Fruit fly (Drosophila melanogaster) whole organism, embryonic: ENCODE data around the gene PIG-U.

Experiments used
- Asciz ChIP-seq: fragments of 200-800 bp; sonication (Bioruptor generic); optimal IDR thresholded peaks from 2 replicates; lab custom pipeline; 2017; ENCODE audit warnings: missing biosample characterization, mild to moderate bottlenecking, missing genetic modification characterization, missing genetic modification reagents
- Bgb ChIP-seq: fragments of 200-800 bp; sonication (Bioruptor generic); IDR thresholded peaks from 2 replicates; pipeline ENCODE4 v1.3.6; 2022; ENCODE audit warnings: missing biosample characterization, missing genetic modification characterization; ENCODE audit not compliant: partially characterized antibody
- CG1024 ChIP-seq: fragments of 200-800 bp; sonication (Bioruptor generic); IDR thresholded peaks from 2 replicates; pipeline ENCODE4 v1.3.6; 2022; ENCODE audit warnings: missing biosample characterization, missing genetic modification characterization
- CG10267 ChIP-seq: fragments of 200-800 bp; sonication (Bioruptor generic); optimal IDR thresholded peaks from 2 replicates; lab custom pipeline; 2018; ENCODE audit warnings: missing biosample characterization, mild to moderate bottlenecking, missing genetic modification characterization, moderate library complexity
- CG11247 ChIP-seq: fragments of 200-800 bp; sonication (Bioruptor generic); IDR thresholded peaks from 2 replicates; pipeline ENCODE4 v1.3.6; 2022; ENCODE audit warnings: missing biosample characterization, missing genetic modification characterization
- CG1233 ChIP-seq: fragments of 200-800 bp; sonication (Bioruptor generic); optimal IDR thresholded peaks from 4 replicates; lab custom pipeline; 2018; ENCODE audit warnings: missing biosample characterization, mild to moderate bottlenecking, missing genetic modification characterization
- CG13624 ChIP-seq: fragments of 200-800 bp; sonication (Bioruptor generic); optimal IDR thresholded peaks from 2 replicates; lab custom pipeline; 2016; ENCODE audit warnings: missing biosample characterization, missing genetic modification characterization
- CG14014 ChIP-seq: fragments of 200-800 bp; sonication (Bioruptor generic); IDR thresholded peaks from 2 replicates; pipeline ENCODE4 v1.3.6; 2022; ENCODE audit warnings: missing biosample characterization, missing genetic modification characterization
- CG1792 ChIP-seq: fragments of 200-800 bp; sonication (Bioruptor generic); optimal IDR thresholded peaks from 2 replicates; lab custom pipeline; 2016; ENCODE audit warnings: missing biosample characterization, missing genetic modification characterization
- CG2199 ChIP-seq: fragments of 200-800 bp; sonication (Bioruptor generic); IDR thresholded peaks from 3 replicates; pipeline ENCODE4 v1.3.6; 2022; ENCODE audit warnings: missing biosample characterization, missing genetic modification characterization
- CG2875 ChIP-seq: fragments of 200-800 bp; sonication (Bioruptor generic); optimal IDR thresholded peaks from 2 replicates; lab custom pipeline; 2017; ENCODE audit warnings: missing biosample characterization, mild to moderate bottlenecking, missing genetic modification characterization, missing genetic modification reagents
- CG3065 ChIP-seq: fragments of 200-800 bp; sonication (Bioruptor generic); optimal IDR thresholded peaks from 2 replicates; lab custom pipeline; 2016; ENCODE audit warnings: missing biosample characterization, missing genetic modification characterization
- CG3163 ChIP-seq: fragments of 200-800 bp; sonication (Bioruptor generic); optimal IDR thresholded peaks from 3 replicates; lab custom pipeline; 2016; ENCODE audit warnings: missing biosample characterization, missing genetic modification characterization
- CG33213 ChIP-seq: fragments of 200-800 bp; sonication (Bioruptor generic); optimal IDR thresholded peaks from 3 replicates; lab custom pipeline; 2016; ENCODE audit warnings: missing biosample characterization, missing genetic modification characterization
- CG34376 ChIP-seq: fragments of 200-800 bp; sonication (Bioruptor generic); optimal IDR thresholded peaks from 2 replicates; lab custom pipeline; 2018; ENCODE audit warnings: missing biosample characterization, mild to moderate bottlenecking, missing genetic modification characterization
- CG42726 ChIP-seq: fragments of 200-800 bp; sonication (Bioruptor generic); IDR thresholded peaks from 2 replicates; pipeline ENCODE4 v1.3.6; 2022; ENCODE audit warnings: missing biosample characterization, missing genetic modification characterization; ENCODE audit not compliant: partially characterized antibody
- CG4707 ChIP-seq: fragments of 200-800 bp; sonication (Bioruptor generic); optimal IDR thresholded peaks from 2 replicates; lab custom pipeline; 2018; ENCODE audit warnings: missing biosample characterization, mild to moderate bottlenecking, missing genetic modification characterization, moderate library complexity
- CG7839 ChIP-seq: fragments of 200-800 bp; sonication (Bioruptor generic); optimal IDR thresholded peaks from 3 replicates; lab custom pipeline; 2018; ENCODE audit warnings: missing biosample characterization, mild to moderate bottlenecking, missing genetic modification characterization, moderate library complexity
- CG7987 ChIP-seq: fragments of 200-800 bp; sonication (Bioruptor generic); optimal IDR thresholded peaks from 2 replicates; lab custom pipeline; 2018; ENCODE audit warnings: missing biosample characterization, mild to moderate bottlenecking, missing genetic modification characterization, moderate library complexity
- CG8944 ChIP-seq: fragments of 200-800 bp; sonication (Bioruptor generic); optimal IDR thresholded peaks from 3 replicates; lab custom pipeline; 2016; ENCODE audit warnings: missing biosample characterization, missing genetic modification characterization
- E2f2 ChIP-seq: fragments of 200-800 bp; sonication (Bioruptor generic); IDR thresholded peaks from 2 replicates; pipeline ENCODE4 v1.3.6; 2022; ENCODE audit warnings: missing biosample characterization, missing genetic modification characterization
- ERR ChIP-seq: fragments of 200-800 bp; sonication (Bioruptor generic); optimal IDR thresholded peaks from 2 replicates; lab custom pipeline; 2016; ENCODE audit warnings: missing biosample characterization, missing genetic modification characterization
- Ets97D ChIP-seq: fragments of 200-800 bp; sonication (Bioruptor generic); optimal IDR thresholded peaks from 3 replicates; lab custom pipeline; 2016; ENCODE audit warnings: missing biosample characterization, missing genetic modification characterization
- Fer1 ChIP-seq: fragments of 200-800 bp; sonication (Bioruptor generic); optimal IDR thresholded peaks from 2 replicates; lab custom pipeline; 2017; ENCODE audit warnings: missing biosample characterization, mild to moderate bottlenecking, missing genetic modification characterization
- Fer3 ChIP-seq: fragments of 200-800 bp; sonication (Bioruptor generic); optimal IDR thresholded peaks from 2 replicates; lab custom pipeline; 2018; ENCODE audit warnings: missing biosample characterization, mild to moderate bottlenecking, missing genetic modification characterization, moderate library complexity
- Hey ChIP-seq: fragments of 200-800 bp; sonication (Bioruptor generic); optimal IDR thresholded peaks from 3 replicates; lab custom pipeline; 2018; ENCODE audit warnings: missing biosample characterization, mild to moderate bottlenecking, missing genetic modification characterization
- HmgZ ChIP-seq: fragments of 200-800 bp; sonication (Bioruptor generic); optimal IDR thresholded peaks from 2 replicates; lab custom pipeline; 2018; ENCODE audit warnings: missing biosample characterization, mild to moderate bottlenecking, missing genetic modification characterization
- Hr39 ChIP-seq: fragments of >200 bp; optimal IDR thresholded peaks from 2 replicates; lab custom pipeline; 2017
- MBD-R2 ChIP-seq: fragments of 200-800 bp; sonication (Bioruptor generic); IDR thresholded peaks from 2 replicates; pipeline ENCODE4 v1.3.6; 2022; ENCODE audit warnings: missing biosample characterization, missing genetic modification characterization
- MESR4 ChIP-seq: fragments of 200-800 bp; sonication (Bioruptor generic); optimal IDR thresholded peaks from 2 replicates; lab custom pipeline; 2018; ENCODE audit warnings: missing biosample characterization, mild to moderate bottlenecking, missing genetic modification characterization, moderate library complexity
- Myb ChIP-seq: fragments of 200-800 bp; sonication (Bioruptor generic); optimal IDR thresholded peaks from 2 replicates; lab custom pipeline; 2016; ENCODE audit warnings: missing biosample characterization, missing genetic modification characterization
- NfI ChIP-seq: fragments of 200-800 bp; sonication (Bioruptor generic); optimal IDR thresholded peaks from 3 replicates; lab custom pipeline; 2018; ENCODE audit warnings: missing biosample characterization, mild to moderate bottlenecking, missing genetic modification characterization, moderate library complexity
- PHDP ChIP-seq: fragments of 200-800 bp; sonication (Bioruptor generic); optimal IDR thresholded peaks from 3 replicates; lab custom pipeline; 2018; ENCODE audit warnings: missing biosample characterization, mild to moderate bottlenecking, missing genetic modification characterization, moderate library complexity
- Stat92E ChIP-seq, 3 experiments: fragments of >200 bp in 2 of 3; fragments of 200-800 bp in 1 of 3; sonication (Bioruptor generic) in 1 of 3; optimal IDR thresholded peaks; 2 replicates each; lab custom pipeline; 2017 to 2019; ENCODE audit warnings: missing biosample characterization in 3 of 3, missing genetic modification characterization in 3 of 3, mild to moderate bottlenecking in 1 of 3, moderate library complexity in 1 of 3
- az2 ChIP-seq: fragments of 200-800 bp; sonication (Bioruptor generic); optimal IDR thresholded peaks from 3 replicates; lab custom pipeline; 2016; ENCODE audit warnings: missing biosample characterization, missing genetic modification characterization
- bab2 ChIP-seq: fragments of 200-800 bp; sonication (Bioruptor generic); optimal IDR thresholded peaks from 2 replicates; lab custom pipeline; 2016; ENCODE audit warnings: missing biosample characterization, missing genetic modification characterization
- bcd ChIP-seq: fragments of 200-800 bp; sonication (Bioruptor generic); optimal IDR thresholded peaks from 2 replicates; lab custom pipeline; 2017; ENCODE audit warnings: missing biosample characterization, mild to moderate bottlenecking, missing genetic modification characterization
- crc ChIP-seq: fragments of 200-800 bp; sonication (Bioruptor generic); optimal IDR thresholded peaks from 2 replicates; lab custom pipeline; 2016; ENCODE audit warnings: missing biosample characterization, missing genetic modification characterization
- dati ChIP-seq: fragments of 200-800 bp; sonication (Bioruptor generic); IDR thresholded peaks from 2 replicates; pipeline ENCODE4 v1.3.6; 2022; ENCODE audit warnings: missing biosample characterization, missing genetic modification characterization
- dmrt11E ChIP-seq: fragments of 200-800 bp; sonication (Bioruptor generic); optimal IDR thresholded peaks from 3 replicates; lab custom pipeline; 2018; ENCODE audit warnings: missing biosample characterization, mild to moderate bottlenecking, missing genetic modification characterization, moderate library complexity
- ems ChIP-seq: fragments of 200-800 bp; sonication (Bioruptor generic); optimal IDR thresholded peaks from 3 replicates; lab custom pipeline; 2016; ENCODE audit warnings: missing biosample characterization, missing genetic modification characterization
- gce ChIP-seq: fragments of 200-800 bp; sonication (Bioruptor generic); IDR thresholded peaks from 3 replicates; pipeline ENCODE4 v1.3.6; 2022; ENCODE audit warnings: missing biosample characterization, missing genetic modification characterization
- gt ChIP-seq: fragments of 200-800 bp; sonication (Bioruptor generic); IDR thresholded peaks from 2 replicates; pipeline ENCODE4 v1.3.6; 2022; ENCODE audit warnings: missing biosample characterization, missing genetic modification characterization
- lilli ChIP-seq: fragments of 200-800 bp; sonication (Bioruptor generic); optimal IDR thresholded peaks from 3 replicates; lab custom pipeline; 2016; ENCODE audit warnings: missing biosample characterization, missing genetic modification characterization
- nmo ChIP-seq: fragments of 200-800 bp; sonication (Bioruptor generic); optimal IDR thresholded peaks from 2 replicates; lab custom pipeline; 2018; ENCODE audit warnings: missing biosample characterization, mild to moderate bottlenecking, missing genetic modification characterization, moderate library complexity
- pros ChIP-seq: fragments of 200-800 bp; sonication (Bioruptor generic); optimal IDR thresholded peaks from 3 replicates; lab custom pipeline; 2019; ENCODE audit warnings: missing biosample characterization, mild to moderate bottlenecking, missing genetic modification characterization, moderate library complexity
- repo ChIP-seq: fragments of 200-800 bp; sonication (Bioruptor generic); optimal IDR thresholded peaks from 2 replicates; lab custom pipeline; 2016; ENCODE audit warnings: missing biosample characterization, missing genetic modification characterization
- sob ChIP-seq: fragments of 200-800 bp; sonication (Bioruptor generic); IDR thresholded peaks from 2 replicates; pipeline ENCODE4 v1.3.6; 2022; ENCODE audit warnings: missing biosample characterization, missing genetic modification characterization
- sr ChIP-seq: fragments of 200-800 bp; sonication (Bioruptor generic); IDR thresholded peaks from 3 replicates; pipeline ENCODE4 v1.3.6; 2022; ENCODE audit warnings: missing biosample characterization, missing genetic modification characterization
- vnd ChIP-seq: fragments of 200-800 bp; sonication (Bioruptor generic); IDR thresholded peaks from 3 replicates; pipeline ENCODE4 v1.3.6; 2022; ENCODE audit warnings: missing biosample characterization, missing genetic modification characterization; ENCODE audit not compliant: partially characterized antibody
- zfh2 ChIP-seq: fragments of 200-800 bp; sonication (Bioruptor generic); optimal IDR thresholded peaks from 2 replicates; lab custom pipeline; 2016; ENCODE audit warnings: missing biosample characterization, missing genetic modification characterization

PIG-U gene

dm6 chr2L:8488735-8489134, 26.2 kb upstream of the PIG-U start, which contains the start of gene CG13088 (continued):
- no peak for TF ChIP-seq Hr39 (lab: Kevin White, UChicago)
- no peak for TF ChIP-seq Fer1 (GFP tag; lab: Kevin White, UChicago)
- TF ChIP-seq Stat92E (GFP tag; optimal IDR thresholded peaks at IDR 0.05; lab: Kevin White, UChicago), result peak in 1 of 3 experiments; percentile 22
- peak; percentile 85 for TF ChIP-seq Ets97D (GFP tag; lab: Kevin White, UChicago)
- no peak for TF ChIP-seq CG34376 (GFP tag; lab: Kevin White, UChicago)
- TF ChIP-seq CG11247 (GFP tag; lab: Robert Waterston, UW), result no peak
- TF ChIP-seq CG1233 (GFP tag; lab: Kevin White, UChicago), result peak; percentile 9
- no peak for TF ChIP-seq PHDP
- TF ChIP-seq crc, result no peak
- TF ChIP-seq MBD-R2, result peak; percentile 94
- TF ChIP-seq NfI, result peak; percentile 55
- no peak for TF ChIP-seq CG2199 (GFP tag; lab: Robert Waterston, UW)
- no peak for TF ChIP-seq CG7839 (tag; lab: Kevin White, UChicago)
- no peak for TF ChIP-seq CG1024 (GFP tag; lab: Robert Waterston, UW)
- peak; percentile 27 for TF ChIP-seq CG3163 (GFP tag; lab: Kevin White, UChicago)
- no peak for TF ChIP-seq Fer3 (tag; lab: Kevin White, UChicago)
- TF ChIP-seq az2 (GFP tag; lab: Kevin White, UChicago), result peak; percentile 16
- TF ChIP-seq bcd, result peak; percentile 18
- TF ChIP-seq CG14014 (GFP tag; lab: Robert Waterston, UW), result peak; percentile 25; the same call in 1 of the 2 replicates
- TF ChIP-seq CG7987 (GFP tag; lab: Kevin White, UChicago), result peak; percentile 36
- peak; percentile 3 for TF ChIP-seq Asciz (GFP tag; lab: Kevin White, UChicago)
- TF ChIP-seq CG33213 (GFP tag; lab: Kevin White, UChicago), result peak; percentile 41
- peak; percentile 16 for TF ChIP-seq CG2875 (GFP tag; lab: Kevin White, UChicago)
- TF ChIP-seq Bgb (GFP tag; lab: Robert Waterston, UW), result peak; percentile 45; the same call in 1 of the 2 replicates
- no peak for TF ChIP-seq Hey (tag; lab: Kevin White, UChicago)
- TF ChIP-seq bab2 (GFP tag; lab: Kevin White, UChicago), result peak; percentile 50
- no peak for TF ChIP-seq ERR
- TF ChIP-seq CG3065 (GFP tag; lab: Kevin White, UChicago), result no peak
- TF ChIP-seq repo (GFP tag; lab: Kevin White, UChicago), result no peak
- no peak for TF ChIP-seq CG4707 (GFP tag; lab: Kevin White, UChicago)
- TF ChIP-seq nmo, result peak; percentile 41
- peak; percentile 6 for TF ChIP-seq CG1792
- TF ChIP-seq lilli (GFP tag; lab: Kevin White, UChicago), result peak; percentile 6
- peak; percentile 95 for TF ChIP-seq Myb (GFP tag; lab: Kevin White, UChicago)
- peak; percentile 96 for TF ChIP-seq E2f2 (GFP tag; lab: Robert Waterston, UW)
- no peak for TF ChIP-seq gce (GFP tag; lab: Robert Waterston, UW)
- peak; percentile 50; the same call in 1 of the 2 replicates for TF ChIP-seq CG42726 (GFP tag; lab: Robert Waterston, UW)
- TF ChIP-seq HmgZ (tag; lab: Kevin White, UChicago), result peak; percentile 82
- peak; percentile 23 for TF ChIP-seq dmrt11E (tag; lab: Kevin White, UChicago)
- TF ChIP-seq sr, result no peak
- peak; percentile 64 for TF ChIP-seq CG13624 (GFP tag; lab: Kevin White, UChicago)
- TF ChIP-seq CG8944 (GFP tag; lab: Kevin White, UChicago), result peak; percentile 10
- peak; percentile 98 for TF ChIP-seq CG10267 (tag; lab: Kevin White, UChicago)
- TF ChIP-seq MESR4 (GFP tag; lab: Kevin White, UChicago), result peak; percentile 39
- peak; percentile 40 for TF ChIP-seq zfh2 (GFP tag; lab: Kevin White, UChicago)
- no peak for TF ChIP-seq dati
- peak; percentile 68 for TF ChIP-seq sob (GFP tag; lab: Robert Waterston, UW)
- no peak for TF ChIP-seq pros (GFP tag; lab: Kevin White, UChicago)
- peak; percentile 32 for TF ChIP-seq ems
- TF ChIP-seq vnd, result no peak
- TF ChIP-seq gt, result no peak
